Fruit fly (Drosophila melanogaster) whole organism, embryonic: ENCODE measurements around the gene Orco.
A peak's percentile ranks its signal among the peaks of the same experiment; 100 is the strongest.

Experiments used
- Ada2b ChIP-seq: fragments of 200-800 bp; sonication (Bioruptor generic); IDR thresholded peaks from 2 replicates; pipeline ENCODE4 v1.3.6; 2022; ENCODE audit warnings: missing biosample characterization, missing genetic modification characterization
- Asciz ChIP-seq: fragments of 200-800 bp; sonication (Bioruptor generic); optimal IDR thresholded peaks from 2 replicates; lab custom pipeline; 2017; ENCODE audit warnings: missing biosample characterization, mild to moderate bottlenecking, missing genetic modification characterization, missing genetic modification reagents
- Awh ChIP-seq: fragments of 200-800 bp; sonication (Bioruptor generic); IDR thresholded peaks from 2 replicates; pipeline ENCODE4, ENCODE4 v1.3.6; 2022; ENCODE audit warnings: missing biosample characterization, missing genetic modification characterization
- CG10147 ChIP-seq: fragments of 200-800 bp; sonication (Bioruptor generic); optimal IDR thresholded peaks from 2 replicates; lab custom pipeline; 2019; ENCODE audit warnings: missing biosample characterization, mild to moderate bottlenecking, missing genetic modification characterization, moderate library complexity
- CG1024 ChIP-seq: fragments of 200-800 bp; sonication (Bioruptor generic); IDR thresholded peaks from 2 replicates; pipeline ENCODE4 v1.3.6; 2022; ENCODE audit warnings: missing biosample characterization, missing genetic modification characterization
- CG12659 ChIP-seq: fragments of 200-800 bp; sonication (Bioruptor generic); optimal IDR thresholded peaks from 3 replicates; lab custom pipeline; 2017; ENCODE audit warnings: mild to moderate bottlenecking, missing biosample characterization, missing genetic modification reagents, missing genetic modification characterization
- CG13624 ChIP-seq: fragments of 200-800 bp; sonication (Bioruptor generic); optimal IDR thresholded peaks from 2 replicates; lab custom pipeline; 2016; ENCODE audit warnings: missing biosample characterization, missing genetic modification characterization
- CG16813 ChIP-seq: fragments of 200-800 bp; sonication (Bioruptor generic); IDR thresholded peaks from 3 replicates; pipeline ENCODE4 v1.3.6; 2022; ENCODE audit warnings: missing biosample characterization, missing genetic modification characterization; ENCODE audit not compliant: partially characterized antibody
- CG30020 ChIP-seq: fragments of 200-800 bp; optimal IDR thresholded peaks from 2 replicates; lab custom pipeline; 2019; ENCODE audit warnings: missing biosample characterization, mild to moderate bottlenecking, missing genetic modification characterization, moderate library complexity
- CG4730 ChIP-seq: fragments of 200-800 bp; sonication (Bioruptor generic); IDR thresholded peaks from 2 replicates; pipeline ENCODE4 v1.3.6; 2022; ENCODE audit warnings: missing biosample characterization, missing genetic modification characterization
- CG7271 ChIP-seq: fragments of 200-800 bp; sonication (Bioruptor generic); optimal IDR thresholded peaks from 2 replicates; lab custom pipeline; 2018; ENCODE audit warnings: missing biosample characterization, mild to moderate bottlenecking, missing genetic modification characterization, moderate library complexity
- CG7357 ChIP-seq: fragments of 200-800 bp; sonication (Bioruptor generic); IDR thresholded peaks from 3 replicates; pipeline ENCODE4 v1.3.6; 2022; ENCODE audit warnings: missing biosample characterization, missing genetic modification characterization
- CG7372 ChIP-seq: fragments of 200-800 bp; sonication (Bioruptor generic); IDR thresholded peaks from 2 replicates; pipeline ENCODE4 v1.3.6; 2022; ENCODE audit warnings: missing biosample characterization, missing genetic modification characterization
- CG7839 ChIP-seq: fragments of 200-800 bp; sonication (Bioruptor generic); optimal IDR thresholded peaks from 3 replicates; lab custom pipeline; 2018; ENCODE audit warnings: missing biosample characterization, mild to moderate bottlenecking, missing genetic modification characterization, moderate library complexity
- CG8924 ChIP-seq: fragments of 200-800 bp; optimal IDR thresholded peaks from 3 replicates; lab custom pipeline; 2019; ENCODE audit warnings: missing biosample characterization, mild to moderate bottlenecking, missing genetic modification characterization, moderate library complexity
- CG9727 ChIP-seq: fragments of 200-800 bp; sonication (Bioruptor generic); optimal IDR thresholded peaks from 3 replicates; lab custom pipeline; 2017; ENCODE audit warnings: missing biosample characterization, mild to moderate bottlenecking, missing genetic modification characterization
- CG9876 ChIP-seq: fragments of 200-800 bp; sonication (Bioruptor generic); optimal IDR thresholded peaks from 2 replicates; lab custom pipeline; 2016; ENCODE audit warnings: missing biosample characterization, missing genetic modification characterization
- CoRest ChIP-seq: fragments of 200-800 bp; sonication (Bioruptor generic); optimal IDR thresholded peaks from 3 replicates; lab custom pipeline; 2018; ENCODE audit warnings: missing biosample characterization, mild to moderate bottlenecking, missing genetic modification characterization, moderate library complexity
- D ChIP-seq, 2 experiments: fragments of 200-800 bp in 1 of 2; fragments of >200 bp in 1 of 2; sonication (Bioruptor generic) in 1 of 2; optimal IDR thresholded peaks; 2 replicates in 1 of 2; 3 replicates in 1 of 2; lab custom pipeline; 2017; ENCODE audit warnings: mild to moderate bottlenecking in 1 of 2, missing biosample characterization in 1 of 2, missing genetic modification characterization in 1 of 2, missing genetic modification reagents in 1 of 2
- Dip3 ChIP-seq: fragments of 200-800 bp; sonication (Bioruptor generic); optimal IDR thresholded peaks from 3 replicates; lab custom pipeline; 2016; ENCODE audit warnings: missing biosample characterization, missing genetic modification characterization
- Fer2 ChIP-seq: fragments of 200-800 bp; sonication (Bioruptor generic); optimal IDR thresholded peaks from 2 replicates; lab custom pipeline; 2018; ENCODE audit warnings: missing biosample characterization, mild to moderate bottlenecking, missing genetic modification characterization, moderate library complexity
- Hr3 ChIP-seq: fragments of 200-800 bp; sonication (Bioruptor generic); optimal IDR thresholded peaks from 3 replicates; lab custom pipeline; 2016; ENCODE audit warnings: missing biosample characterization, missing genetic modification characterization
- Hr39 ChIP-seq: fragments of >200 bp; optimal IDR thresholded peaks from 2 replicates; lab custom pipeline; 2017
- Lhr ChIP-seq: fragments of 200-800 bp; sonication (Bioruptor generic); optimal IDR thresholded peaks from 3 replicates; lab custom pipeline; 2017; ENCODE audit warnings: mild to moderate bottlenecking, missing biosample characterization, missing genetic modification reagents, missing genetic modification characterization
- Nf-YA ChIP-seq: fragments of 200-800 bp; sonication (Bioruptor generic); IDR thresholded peaks from 2 replicates; pipeline ENCODE4 v1.3.6; 2022; ENCODE audit warnings: missing biosample characterization, missing genetic modification characterization
- Opbp ChIP-seq: fragments of 200-800 bp; sonication (Bioruptor generic); IDR thresholded peaks from 3 replicates; pipeline ENCODE4 v1.3.6; 2022; ENCODE audit warnings: missing biosample characterization, missing genetic modification characterization; ENCODE audit not compliant: partially characterized antibody
- Rfx ChIP-seq: fragments of 200-800 bp; sonication (Bioruptor generic); IDR thresholded peaks from 2 replicates; pipeline ENCODE4 v1.3.6; 2022; ENCODE audit warnings: missing biosample characterization, missing genetic modification characterization
- Scr ChIP-seq: fragments of 200-800 bp; sonication (Bioruptor generic); IDR thresholded peaks from 2 replicates; pipeline ENCODE4 v1.3.6; 2022; ENCODE audit warnings: missing biosample characterization, missing genetic modification characterization; ENCODE audit not compliant: partially characterized antibody
- Sry-β ChIP-seq: fragments of 200-800 bp; sonication (Bioruptor generic); optimal IDR thresholded peaks from 2 replicates; lab custom pipeline; 2018; ENCODE audit warnings: missing biosample characterization, mild to moderate bottlenecking, missing genetic modification characterization, moderate library complexity
- ara ChIP-seq: fragments of 200-800 bp; sonication (Bioruptor generic); IDR thresholded peaks from 2 replicates; pipeline ENCODE4 v1.3.6; 2022; ENCODE audit warnings: missing biosample characterization, missing genetic modification characterization
- br ChIP-seq: fragments of >200 bp; optimal IDR thresholded peaks from 2 replicates; lab custom pipeline; 2017
- bsh ChIP-seq, 2 experiments: fragments of 200-800 bp; sonication (Bioruptor generic); optimal IDR thresholded peaks; 2 replicates each; lab custom pipeline; 2017 to 2018; ENCODE audit warnings: mild to moderate bottlenecking in 2 of 2, missing biosample characterization in 2 of 2, missing genetic modification characterization in 2 of 2, moderate library complexity in 1 of 2
- fd3F ChIP-seq: fragments of 200-800 bp; sonication (Bioruptor generic); optimal IDR thresholded peaks from 2 replicates; lab custom pipeline; 2018; ENCODE audit warnings: missing biosample characterization, mild to moderate bottlenecking, missing genetic modification characterization, moderate library complexity
- fd96Cb ChIP-seq: fragments of 200-800 bp; sonication (Bioruptor generic); optimal IDR thresholded peaks from 2 replicates; lab custom pipeline; 2018; ENCODE audit warnings: missing biosample characterization, mild to moderate bottlenecking, missing genetic modification characterization, moderate library complexity
- gcm2 ChIP-seq: fragments of 200-800 bp; sonication (Bioruptor generic); optimal IDR thresholded peaks from 2 replicates; lab custom pipeline; 2016; ENCODE audit warnings: missing biosample characterization, missing genetic modification characterization
- ken ChIP-seq: fragments of 200-800 bp; sonication (Bioruptor generic); IDR thresholded peaks from 3 replicates; pipeline ENCODE4 v1.3.6; 2022; ENCODE audit warnings: missing biosample characterization, missing genetic modification characterization
- lab ChIP-seq: fragments of 200-800 bp; sonication (Bioruptor generic); optimal IDR thresholded peaks from 3 replicates; lab custom pipeline; 2017; ENCODE audit warnings: missing biosample characterization, missing genetic modification characterization, mild to moderate bottlenecking, moderate library complexity, missing genetic modification reagents
- lov ChIP-seq, 2 experiments: fragments of 200-800 bp in 1 of 2; fragments of >200 bp in 1 of 2; sonication (Bioruptor generic) in 1 of 2; IDR thresholded peaks in 1 of 2; optimal IDR thresholded peaks in 1 of 2; 2 replicates in 1 of 2; 3 replicates in 1 of 2; pipeline versions ENCODE4 v1.3.6 to Lab custom; 2017 to 2022; ENCODE audit warnings: missing biosample characterization in 1 of 2, missing genetic modification characterization in 1 of 2
- p53 ChIP-seq: fragments of 200-800 bp; sonication (Bioruptor generic); optimal IDR thresholded peaks from 2 replicates; lab custom pipeline; 2016; ENCODE audit warnings: missing biosample characterization, missing genetic modification characterization
- phol ChIP-seq: fragments of 200-800 bp; sonication (Bioruptor generic); optimal IDR thresholded peaks from 3 replicates; lab custom pipeline; 2018; ENCODE audit warnings: missing biosample characterization, mild to moderate bottlenecking, missing genetic modification characterization, moderate library complexity
- psq ChIP-seq: fragments of 200-800 bp; sonication (Bioruptor generic); optimal IDR thresholded peaks from 2 replicates; lab custom pipeline; 2017; ENCODE audit warnings: missing biosample characterization, missing genetic modification characterization
- sima ChIP-seq: fragments of 200-800 bp; sonication (Bioruptor generic); optimal IDR thresholded peaks from 2 replicates; lab custom pipeline; 2016; ENCODE audit warnings: missing biosample characterization, missing genetic modification characterization
- so ChIP-seq: fragments of 200-800 bp; sonication (Bioruptor generic); IDR thresholded peaks from 3 replicates; pipeline ENCODE4 v1.3.6; 2022; ENCODE audit warnings: missing biosample characterization, missing genetic modification characterization
- sr ChIP-seq: fragments of 200-800 bp; sonication (Bioruptor generic); IDR thresholded peaks from 3 replicates; pipeline ENCODE4 v1.3.6; 2022; ENCODE audit warnings: missing biosample characterization, missing genetic modification characterization
- tup ChIP-seq: fragments of 200-800 bp; sonication (Bioruptor generic); optimal IDR thresholded peaks from 2 replicates; lab custom pipeline; 2016; ENCODE audit warnings: missing biosample characterization, mild to moderate bottlenecking, missing genetic modification characterization, moderate library complexity
- unc-4 ChIP-seq: fragments of 200-800 bp; sonication (Bioruptor generic); IDR thresholded peaks from 2 replicates; pipeline ENCODE4 v1.3.6; 2022; ENCODE audit warnings: missing biosample characterization, missing genetic modification characterization; ENCODE audit not compliant: partially characterized antibody
- vvl ChIP-seq: fragments of 200-800 bp; sonication (Bioruptor generic); IDR thresholded peaks from 2 replicates; pipeline ENCODE4 v1.3.6; 2022; ENCODE audit warnings: missing biosample characterization, missing genetic modification characterization
- wdn ChIP-seq: fragments of 200-800 bp; sonication (Bioruptor generic); IDR thresholded peaks from 2 replicates; pipeline ENCODE4 v1.3.6; 2022; ENCODE audit warnings: missing biosample characterization, missing genetic modification characterization
- zen ChIP-seq: fragments of 200-800 bp; sonication (Bioruptor generic); optimal IDR thresholded peaks from 3 replicates; lab custom pipeline; 2018; ENCODE audit warnings: missing biosample characterization, mild to moderate bottlenecking, missing genetic modification characterization, moderate library complexity

Gene Orco

DNA sequence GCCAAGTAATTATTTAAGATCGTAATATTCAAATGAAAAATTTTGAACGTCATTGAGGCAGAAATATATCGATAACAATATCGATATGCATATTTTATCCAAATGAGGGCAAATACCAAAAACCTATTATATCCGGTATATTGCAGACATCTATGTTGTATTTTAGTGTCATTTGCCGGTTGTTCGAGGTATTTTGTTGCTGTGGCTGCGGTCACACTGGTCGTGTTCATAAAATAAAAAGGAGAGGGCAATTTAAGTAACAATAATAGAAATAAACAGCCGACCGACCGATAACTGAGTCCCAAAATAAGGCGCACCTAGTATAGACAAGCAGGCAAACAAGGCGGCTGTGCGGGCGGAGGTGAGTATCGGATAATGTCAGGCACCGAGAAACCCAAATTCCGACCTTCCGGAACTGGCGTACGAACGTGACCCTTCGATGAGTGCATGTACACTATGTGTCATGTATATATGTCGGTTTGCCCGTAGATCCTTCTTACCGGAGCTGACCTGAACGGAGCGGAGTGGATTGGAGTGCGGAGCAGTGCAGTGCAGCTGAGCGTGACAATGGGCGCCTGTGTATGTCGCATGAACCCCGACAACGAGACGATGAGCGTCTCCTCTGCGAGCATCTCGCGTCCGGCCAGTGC lies 18.3 kb downstream of the Orco start, which contains the start of gene CG1172 (continued):
- TF ChIP-seq CG13624 (peak; percentile 27), CoRest (peak; percentile 28), wdn (GFP tag; lab: Robert Waterston, UW) (no peak), sima (GFP tag; lab: Kevin White, UChicago) (no peak), CG12659 (peak; percentile 76), Scr (GFP tag; lab: Robert Waterston, UW) (peak; percentile 79), br (no peak), gcm2 (GFP tag; lab: Kevin White, UChicago) (no peak), CG10147 (GFP tag; lab: Kevin White, UChicago) (no peak), bsh (GFP tag; optimal IDR thresholded peaks at IDR 0.05; lab: Kevin White, UChicago) (no peak), Rfx (GFP tag; lab: Robert Waterston, UW) (peak; percentile 11; the same call in 1 of the 2 replicates), CG7271 (peak; percentile 46), phol (tag; lab: Kevin White, UChicago) (peak; percentile 59), psq (GFP tag; lab: Kevin White, UChicago) (no peak), Opbp (GFP tag; lab: Robert Waterston, UW) (peak; percentile 78), Awh (GFP tag; lab: Robert Waterston, UW) (no peak), zen (tag; lab: Kevin White, UChicago) (peak; percentile 44), lab (GFP tag; lab: Kevin White, UChicago) (no peak), Hr39 (no peak), Sry-β (GFP tag; lab: Kevin White, UChicago) (no peak), CG9727 (no peak), fd96Cb (tag; lab: Kevin White, UChicago) (no peak), CG7372 (GFP tag; lab: Robert Waterston, UW) (no peak), CG7839 (tag; lab: Kevin White, UChicago) (no peak), Nf-YA (GFP tag; lab: Robert Waterston, UW) (no peak), CG7357 (GFP tag; lab: Robert Waterston, UW) (no peak), Lhr (GFP tag; lab: Kevin White, UChicago) (peak; percentile 78), unc-4 (GFP tag; lab: Robert Waterston, UW) (peak; percentile 82), vvl (GFP tag; lab: Robert Waterston, UW) (peak; percentile 88), ken (GFP tag; lab: Robert Waterston, UW) (no peak), so (GFP tag; lab: Robert Waterston, UW) (no peak), CG4730 (GFP tag; lab: Robert Waterston, UW) (no peak), Hr3 (GFP tag; lab: Kevin White, UChicago) (peak; percentile 43), Ada2b (GFP tag; lab: Robert Waterston, UW) (no peak), CG1024 (no peak), Asciz (GFP tag; lab: Kevin White, UChicago) (no peak), CG8924 (tag; lab: Kevin White, UChicago) (no peak), p53 (no peak), D (optimal IDR thresholded peaks at IDR 0.05; lab: Kevin White, UChicago) (peak; percentile 37), D (GFP tag; optimal IDR thresholded peaks at IDR 0.05; lab: Kevin White, UChicago) (no peak), Fer2 (tag; lab: Kevin White, UChicago) (no peak), fd3F (GFP tag; lab: Kevin White, UChicago) (no peak), CG9876 (GFP tag; lab: Kevin White, UChicago) (no peak), Dip3 (GFP tag; lab: Kevin White, UChicago) (no peak), ara (GFP tag; lab: Robert Waterston, UW) (no peak), tup (GFP tag; lab: Kevin White, UChicago) (no peak), CG16813 (GFP tag; lab: Robert Waterston, UW) (peak; percentile 79), sr (GFP tag; lab: Robert Waterston, UW) (no peak), CG30020 (tag; lab: Kevin White, UChicago) (peak; percentile 53), lov (optimal IDR thresholded peaks at IDR 0.05; lab: Kevin White, UChicago) (no peak), lov (GFP tag; IDR thresholded peaks at IDR 0.05; lab: Robert Waterston, UW) (no peak)
